Worm (Caenorhabditis elegans) whole organism, L1 larva: Measurements from ENCODE around the gene R11F4.1.

Experiments
- C04F5.9 ChIP-seq: sonication (generic microtip); optimal IDR thresholded peaks from 2 replicates; lab custom pipeline; 2016; ENCODE audit warnings: missing genetic modification characterization, missing compliant biosample characterization
- C16A3.4 ChIP-seq: fragments of 150-350 bp; optimal IDR thresholded peaks from 2 replicates; lab custom pipeline; 2014; ENCODE audit warnings: missing biosample characterization, missing genetic modification characterization
- C34B4.2 ChIP-seq: sonication (generic microtip); optimal IDR thresholded peaks from 2 replicates; lab custom pipeline; 2017; ENCODE audit warnings: mild to moderate bottlenecking, missing genetic modification characterization, missing compliant biosample characterization
- F16B12.6 ChIP-seq: fragments of 150-350 bp; optimal IDR thresholded peaks from 2 replicates; lab custom pipeline; 2014; ENCODE audit warnings: missing biosample characterization, missing genetic modification characterization
- Y116A8C.19 ChIP-seq: sonication (generic microtip); optimal IDR thresholded peaks from 2 replicates; lab custom pipeline; 2016; ENCODE audit warnings: missing compliant biosample characterization, missing genetic modification characterization, borderline replicate concordance
- alr-1 ChIP-seq: fragments of 200-800 bp; sonication (Bioruptor generic); optimal IDR thresholded peaks from 2 replicates; lab custom pipeline; 2018; ENCODE audit warnings: borderline replicate concordance, mild to moderate bottlenecking, missing genetic modification characterization, missing compliant biosample characterization
- aly-2 ChIP-seq: fragments of 150-350 bp; optimal IDR thresholded peaks from 2 replicates; lab custom pipeline; 2014; ENCODE audit warnings: missing biosample characterization, missing genetic modification characterization
- ama-1 ChIP-seq: fragments of 150-350 bp; optimal IDR thresholded peaks from 2 replicates; lab custom pipeline; 2014
- ceh-63 ChIP-seq: fragments of 200-800 bp; sonication (Bioruptor generic); optimal IDR thresholded peaks from 2 replicates; lab custom pipeline; 2018; ENCODE audit warnings: mild to moderate bottlenecking, missing genetic modification characterization, missing compliant biosample characterization
- ceh-8 ChIP-seq: fragments of 200-800 bp; sonication (Bioruptor generic); optimal IDR thresholded peaks from 2 replicates; lab custom pipeline; 2018; ENCODE audit warnings: mild to moderate bottlenecking, missing genetic modification characterization, moderate library complexity, missing compliant biosample characterization
- ces-1 ChIP-seq: fragments of 150-350 bp; optimal IDR thresholded peaks from 2 replicates; lab custom pipeline; 2014; ENCODE audit warnings: missing biosample characterization, missing genetic modification reagents, missing genetic modification characterization
- elt-3 ChIP-seq, 6 experiments: fragments of 150-350 bp in 1 of 6; sonication (generic microtip); optimal IDR thresholded peaks; 2 replicates each; lab custom pipeline; 2017 to 2018; ENCODE audit warnings: missing biosample characterization in 6 of 6, missing genetic modification characterization in 6 of 6, inconsistent platforms in 1 of 6
- fkh-10 ChIP-seq: sonication (generic microtip); optimal IDR thresholded peaks from 2 replicates; lab custom pipeline; 2017; ENCODE audit warnings: missing biosample characterization, missing genetic modification reagents, missing genetic modification characterization
- fkh-4 ChIP-seq: sonication (generic microtip); optimal IDR thresholded peaks from 2 replicates; lab custom pipeline; 2016; ENCODE audit warnings: missing compliant biosample characterization, missing genetic modification characterization, borderline replicate concordance
- hlh-17 ChIP-seq: fragments of 200-800 bp; sonication (Bioruptor generic); optimal IDR thresholded peaks from 2 replicates; lab custom pipeline; 2018; ENCODE audit warnings: missing genetic modification characterization, mild to moderate bottlenecking, missing compliant biosample characterization, moderate library complexity, borderline replicate concordance
- irx-1 ChIP-seq: sonication (generic microtip); optimal IDR thresholded peaks from 2 replicates; lab custom pipeline; 2016; ENCODE audit warnings: missing genetic modification characterization, missing compliant biosample characterization
- isw-1 ChIP-seq: fragments of 200-800 bp; sonication (Bioruptor generic); IDR thresholded peaks from 2 replicates; pipeline ENCODE4 v1.3.6; 2022; ENCODE audit warnings: missing genetic modification characterization, missing compliant biosample characterization
- lin-13 ChIP-seq: fragments of 150-350 bp; optimal IDR thresholded peaks from 2 replicates; lab custom pipeline; 2014; ENCODE audit warnings: missing biosample characterization, missing genetic modification reagents, missing genetic modification characterization
- lin-35 ChIP-seq, 2 experiments: fragments of 150-350 bp; optimal IDR thresholded peaks; 2 replicates each; lab custom pipeline; 2014; ENCODE audit warnings: missing biosample characterization in 2 of 2, missing genetic modification characterization in 2 of 2, missing genetic modification reagents in 2 of 2
- mab-9 ChIP-seq: fragments of 200-800 bp; sonication (Bioruptor generic); IDR thresholded peaks from 2 replicates; pipeline ENCODE4 v1.3.6; 2022; ENCODE audit warnings: missing genetic modification reagents, missing genetic modification characterization, missing compliant biosample characterization
- mep-1 ChIP-seq: fragments of 150-350 bp; optimal IDR thresholded peaks from 2 replicates; lab custom pipeline; 2014; ENCODE audit warnings: missing biosample characterization, missing genetic modification characterization
- nhr-11 ChIP-seq: fragments of 150-350 bp; optimal IDR thresholded peaks from 2 replicates; lab custom pipeline; 2014; ENCODE audit warnings: missing biosample characterization, missing genetic modification characterization
- nhr-12 ChIP-seq: sonication (generic microtip); optimal IDR thresholded peaks from 2 replicates; lab custom pipeline; 2017; ENCODE audit warnings: missing biosample characterization, missing genetic modification characterization
- nhr-19 ChIP-seq: fragments of 200-800 bp; sonication (Bioruptor generic); conservative IDR thresholded peaks from 2 replicates; pipeline ENCODE4 v1.3.6; 2022; ENCODE audit warnings: missing genetic modification characterization, missing compliant biosample characterization
- nhr-237 ChIP-seq: fragments of 150-350 bp; optimal IDR thresholded peaks from 2 replicates; lab custom pipeline; 2014; ENCODE audit warnings: missing biosample characterization, missing genetic modification characterization
- nhr-28 ChIP-seq: fragments of 150-350 bp; optimal IDR thresholded peaks from 2 replicates; lab custom pipeline; 2014; ENCODE audit warnings: missing biosample characterization, missing genetic modification characterization
- nhr-47 ChIP-seq: sonication (generic microtip); optimal IDR thresholded peaks from 2 replicates; lab custom pipeline; 2016; ENCODE audit warnings: mild to moderate bottlenecking, missing genetic modification characterization, moderate library complexity, missing compliant biosample characterization
- nhr-77 ChIP-seq: fragments of 150-350 bp; optimal IDR thresholded peaks from 2 replicates; lab custom pipeline; 2014; ENCODE audit warnings: missing biosample characterization, missing genetic modification characterization
- nhr-85 ChIP-seq: sonication (generic microtip); peaks from one replicate; lab custom pipeline; 2016; ENCODE audit warnings: missing genetic modification characterization, inconsistent platforms, missing compliant biosample characterization
- pag-3 ChIP-seq: sonication (generic microtip); optimal IDR thresholded peaks from 2 replicates; lab custom pipeline; 2017; ENCODE audit warnings: missing genetic modification characterization, mild to moderate bottlenecking, missing compliant biosample characterization, antibody characterized with exemption, borderline replicate concordance; ENCODE audit not compliant: insufficient read depth
- pax-3 ChIP-seq: fragments of 200-800 bp; sonication (Bioruptor generic); optimal IDR thresholded peaks from 2 replicates; lab custom pipeline; 2018; ENCODE audit warnings: mild to moderate bottlenecking, missing genetic modification characterization, moderate library complexity, missing compliant biosample characterization
- rnt-1 ChIP-seq: sonication (generic microtip); optimal IDR thresholded peaks from 2 replicates; lab custom pipeline; 2016; ENCODE audit warnings: mild to moderate bottlenecking, missing genetic modification characterization, moderate library complexity, missing compliant biosample characterization
- skn-1 ChIP-seq: fragments of 150-350 bp; optimal IDR thresholded peaks from 2 replicates; lab custom pipeline; 2014; ENCODE audit warnings: missing biosample characterization, missing genetic modification characterization
- snpc-4 ChIP-seq: fragments of 150-350 bp; optimal IDR thresholded peaks from 2 replicates; lab custom pipeline; 2014; ENCODE audit warnings: missing biosample characterization, missing genetic modification characterization
- snu-23 ChIP-seq: sonication (generic microtip); optimal IDR thresholded peaks from 2 replicates; lab custom pipeline; 2016; ENCODE audit warnings: missing genetic modification characterization, missing compliant biosample characterization
- sup-37 ChIP-seq: fragments of 200-800 bp; sonication (Bioruptor generic); optimal IDR thresholded peaks from 2 replicates; lab custom pipeline; 2018; ENCODE audit warnings: mild to moderate bottlenecking, missing genetic modification characterization, missing compliant biosample characterization
- tlp-1 ChIP-seq: fragments of 150-350 bp; optimal IDR thresholded peaks from 2 replicates; lab custom pipeline; 2014; ENCODE audit warnings: missing biosample characterization, missing genetic modification characterization
- unc-62 ChIP-seq: fragments of 150-350 bp; optimal IDR thresholded peaks from 2 replicates; lab custom pipeline; 2014; ENCODE audit warnings: missing biosample characterization, missing genetic modification reagents, missing genetic modification characterization
- unc-98 ChIP-seq: fragments of 200-800 bp; sonication (Bioruptor generic); IDR thresholded peaks from 2 replicates; pipeline ENCODE4 v1.3.6; 2022; ENCODE audit warnings: missing genetic modification characterization, missing compliant biosample characterization
- xbp-1 ChIP-seq: sonication (generic microtip); optimal IDR thresholded peaks from 2 replicates; lab custom pipeline; 2016; ENCODE audit warnings: missing genetic modification characterization, missing compliant biosample characterization
- zag-1 ChIP-seq: fragments of 150-350 bp; optimal IDR thresholded peaks from 2 replicates; lab custom pipeline; 2014; ENCODE audit warnings: missing biosample characterization, missing genetic modification characterization
- zip-4 ChIP-seq: fragments of 200-800 bp; sonication (Bioruptor generic); optimal IDR thresholded peaks from 2 replicates; lab custom pipeline; 2018; ENCODE audit warnings: mild to moderate bottlenecking, missing genetic modification characterization, moderate library complexity, missing compliant biosample characterization
- ztf-11 ChIP-seq, 2 experiments: sonication (generic microtip); optimal IDR thresholded peaks; 2 replicates each; lab custom pipeline; 2016 to 2017; ENCODE audit warnings: missing genetic modification characterization in 2 of 2, missing biosample characterization in 1 of 2, missing compliant biosample characterization in 1 of 2

Gene R11F4.1

ce11 chrII:4044349-4044748 is 47.4 kb upstream of the R11F4.1 start, which contains the start of gene rpn-11 (continued):
- TF ChIP-seq ceh-63 (no peak), F16B12.6 (tag; lab: Kevin White, UChicago) (peak; percentile 98), unc-98 (GFP tag; lab: Robert Waterston, UW) (peak; percentile 27; the same call in 1 of the 2 replicates), C04F5.9 (tag; lab: Kevin White, UChicago) (peak; percentile 77), C16A3.4 (peak; percentile 66), sup-37 (GFP tag; lab: Kevin White, UChicago) (peak; percentile 31), nhr-28 (no peak), nhr-19 (GFP tag; lab: Robert Waterston, UW) (peak; percentile 88), irx-1 (peak; percentile 75), nhr-11 (tag; lab: Kevin White, UChicago) (peak; percentile 52), rnt-1 (tag; lab: Kevin White, UChicago) (peak; percentile 94), zip-4 (peak; percentile 65), ceh-8 (GFP tag; lab: Kevin White, UChicago) (peak; percentile 82), fkh-10 (GFP tag; lab: Kevin White, UChicago) (peak; percentile 85), lin-13 (peak; percentile 65), pag-3 (tag; lab: Kevin White, UChicago) (no peak), Y116A8C.19 (peak; percentile 13), tlp-1 (tag; lab: Kevin White, UChicago) (no peak), ces-1 (GFP tag; lab: Kevin White, UChicago) (no peak), snu-23 (peak; percentile 90), snpc-4 (peak; percentile 47), nhr-85 (tag; lab: Kevin White, UChicago) (peak; percentile 92), mep-1 (tag; lab: Kevin White, UChicago) (peak; percentile 90), elt-3 (tag; optimal IDR thresholded peaks at IDR 0.05; lab: Kevin White, UChicago) (peak in 2 of 6 experiments; percentile 62 to 67), ztf-11 (tag; optimal IDR thresholded peaks at IDR 0.05; lab: Kevin White, UChicago) (peak in 1 of 2 experiments; percentile 76), mab-9 (GFP tag; lab: Robert Waterston, UW) (peak; percentile 75), zag-1 (tag; lab: Kevin White, UChicago) (no peak), skn-1 (tag; lab: Kevin White, UChicago) (peak; percentile 99), hlh-17 (GFP tag; lab: Kevin White, UChicago) (no peak), pax-3 (tag; lab: Kevin White, UChicago) (peak; percentile 79), nhr-12 (tag; lab: Kevin White, UChicago) (no peak), isw-1 (peak; percentile 89), lin-35 (GFP tag; optimal IDR thresholded peaks at IDR 0.05; lab: Kevin White, UChicago) (peak; percentile 98), unc-62 (GFP tag; lab: Kevin White, UChicago) (no peak), aly-2 (tag; lab: Kevin White, UChicago) (peak; percentile 22), xbp-1 (peak; percentile 88), nhr-237 (tag; lab: Kevin White, UChicago) (peak; percentile 36), nhr-47 (tag; lab: Kevin White, UChicago) (peak; percentile 94), nhr-77 (tag; lab: Kevin White, UChicago) (peak; percentile 76), C34B4.2 (tag; lab: Kevin White, UChicago) (no peak), fkh-4 (tag; lab: Kevin White, UChicago) (peak; percentile 64), ama-1 (lab: Kevin White, UChicago) (no peak), alr-1 (tag; lab: Kevin White, UChicago) (no peak)

DNA sequence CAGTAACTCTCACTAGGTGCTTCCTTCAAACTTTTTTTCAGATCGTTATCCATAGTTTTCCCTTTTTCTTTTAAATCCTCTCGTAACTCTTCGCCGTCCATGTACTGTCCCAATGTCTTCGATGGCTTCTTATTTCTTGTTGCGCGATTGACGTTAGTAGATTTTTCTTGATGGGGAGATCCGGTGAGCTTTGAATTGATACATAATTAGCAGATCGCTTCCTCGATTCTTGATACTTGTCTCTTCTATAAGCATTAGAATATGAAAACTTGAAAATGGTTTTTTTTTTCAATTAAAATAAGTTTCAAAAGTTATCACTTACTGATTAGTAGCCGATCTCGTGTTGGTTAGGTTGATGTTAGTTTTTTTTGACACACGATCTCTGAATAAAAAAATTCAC is 46.3 kb upstream of the R11F4.1 start, which contains the start of gene K07D4.2:
TSS of gene K07D4.2 (minus strand) at position 101 of the 400 bp plus-strand sequence.
- no peak for TF ChIP-seq nhr-77 (tag; lab: Kevin White, UChicago)
